Fruit fly (Drosophila melanogaster): ENCODE results near the gene Gbeta5.
A peak's percentile ranks its signal among the peaks of the same experiment; 100 is the strongest.

The Gbeta5 gene

DNA sequence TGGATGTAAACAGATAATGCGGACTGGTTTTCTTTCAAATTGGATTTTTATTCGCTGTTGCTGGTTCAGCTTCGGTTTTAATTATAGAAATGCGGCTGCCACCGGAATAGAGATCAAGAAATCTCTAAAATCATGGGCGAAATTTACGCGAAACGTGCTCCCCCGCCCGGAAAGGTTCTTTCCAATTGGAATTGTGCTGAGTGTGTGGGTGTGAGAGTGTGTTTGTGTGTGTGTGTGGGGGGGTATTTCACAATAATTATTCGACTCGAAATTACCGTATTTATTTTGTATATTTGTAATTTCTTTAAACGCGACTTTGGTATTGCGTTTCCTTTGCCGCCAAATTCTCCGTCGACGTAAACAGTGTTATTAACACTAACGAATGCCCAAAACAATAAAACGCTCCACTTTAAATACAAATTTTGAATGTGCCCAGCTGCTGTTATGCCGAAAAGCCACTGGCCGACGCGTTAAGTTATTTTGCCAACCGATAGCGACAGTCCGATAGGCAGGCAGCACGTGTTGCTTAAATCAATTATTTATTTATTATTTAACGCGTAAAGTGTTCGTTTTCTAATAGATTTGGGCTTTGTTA is 36.3 kb downstream of the Gbeta5 start, which contains the start of gene Gclc (continued):
- 0 out of 4 replicates have a peak, but pooled peaks have one; percentile 22 for TF ChIP-seq chinmo (GFP tag; IDR thresholded peaks at IDR 0.05; ENCODE audit: partially characterized antibody)
- no peak for TF ChIP-seq CG7372 (GFP tag; IDR thresholded peaks at IDR 0.05)
- TF ChIP-seq NC2α (GFP tag; optimal IDR thresholded peaks at IDR 0.05): no peak
- no peak for TF ChIP-seq Mes4 (GFP tag; optimal IDR thresholded peaks at IDR 0.05)
- TF ChIP-seq unc-4 (GFP tag; IDR thresholded peaks at IDR 0.05; ENCODE audit: partially characterized antibody): peak; percentile 52; the same call in 1 of the 2 replicates
- TF ChIP-seq CG7928 (GFP tag; optimal IDR thresholded peaks at IDR 0.05): no peak
- no peak for TF ChIP-seq gcm2 (GFP tag; optimal IDR thresholded peaks at IDR 0.05)
- TF ChIP-seq CG9797 (GFP tag; optimal IDR thresholded peaks at IDR 0.05): peak; percentile 64
- 0 out of 2 replicates have a peak, but pooled peaks have one; percentile 23 for TF ChIP-seq NFAT (GFP tag; IDR thresholded peaks at IDR 0.05)
- TF ChIP-seq ara (GFP tag; IDR thresholded peaks at IDR 0.05): no peak
- TF ChIP-seq grn (GFP tag; optimal IDR thresholded peaks at IDR 0.05): no peak
- peak; percentile 18 for TF ChIP-seq Myb (GFP tag; optimal IDR thresholded peaks at IDR 0.05)
- no peak for TF ChIP-seq Dbx (GFP tag; IDR thresholded peaks at IDR 0.05)
- TF ChIP-seq Sry-δ (GFP tag; optimal IDR thresholded peaks at IDR 0.05): peak; percentile 28
- TF ChIP-seq grau (tag; optimal IDR thresholded peaks at IDR 0.05): no peak
- no peak for TF ChIP-seq dmrt11E (tag; optimal IDR thresholded peaks at IDR 0.05)
- peak; percentile 82 for TF ChIP-seq cwo (GFP tag; optimal IDR thresholded peaks at IDR 0.05)
- TF ChIP-seq mam (GFP tag; optimal IDR thresholded peaks at IDR 0.05): peak; percentile 9
- peak; percentile 41 for TF ChIP-seq CG34376 (GFP tag; optimal IDR thresholded peaks at IDR 0.05)
- peak; percentile 24 for TF ChIP-seq lab (GFP tag; optimal IDR thresholded peaks at IDR 0.05)
- no peak for TF ChIP-seq emc (GFP tag; optimal IDR thresholded peaks at IDR 0.05)
- no peak for TF ChIP-seq NK7.1 (GFP tag; optimal IDR thresholded peaks at IDR 0.05)
- TF ChIP-seq CG15073 (GFP tag; optimal IDR thresholded peaks at IDR 0.05): no peak
- peak; percentile 23; the same call in 1 of the 3 replicates for TF ChIP-seq Opbp (GFP tag; IDR thresholded peaks at IDR 0.05; ENCODE audit: partially characterized antibody)

dm6 chrX:8115343-8115676 is 36.8 kb downstream of the Gbeta5 start:
- TF ChIP-seq CG4404 (GFP tag; IDR thresholded peaks at IDR 0.05) (no peak), Pdp1 (GFP tag; optimal IDR thresholded peaks at IDR 0.05) (peak in 1 of 2 experiments; percentile 95), nerfin-1 (tag; optimal IDR thresholded peaks at IDR 0.05) (peak; percentile 13), Trl (optimal IDR thresholded peaks at IDR 0.05) (peak in 1 of 2 experiments; percentile 57), Trl (GFP tag; optimal IDR thresholded peaks at IDR 0.05) (no peak), slbo (GFP tag; IDR thresholded peaks at IDR 0.05) (0 out of 2 replicates have a peak, but pooled peaks have one; percentile 0)

dm6 chrX:8114476-8115342 is 37.4 kb downstream of the Gbeta5 start:
- TF ChIP-seq odd (GFP tag; optimal IDR thresholded peaks at IDR 0.05): peak; percentile 66
- no peak for TF ChIP-seq h (optimal IDR thresholded peaks at IDR 0.05)
- TF ChIP-seq fd96Cb (tag; optimal IDR thresholded peaks at IDR 0.05): peak; percentile 54
- TF ChIP-seq CG14014 (GFP tag; IDR thresholded peaks at IDR 0.05): peak; percentile 74
- TF ChIP-seq en (GFP tag; optimal IDR thresholded peaks at IDR 0.05): no peak
- TF ChIP-seq CG13287 (GFP tag; IDR thresholded peaks at IDR 0.05; ENCODE audit: partially characterized antibody): no peak
- TF ChIP-seq bigmax (GFP tag; optimal IDR thresholded peaks at IDR 0.05): no peak
- peak; percentile 78 for TF ChIP-seq CG11696 (GFP tag; IDR thresholded peaks at IDR 0.05)
- TF ChIP-seq eve (GFP tag; optimal IDR thresholded peaks at IDR 0.05): no peak
- TF ChIP-seq Dref (GFP tag; IDR thresholded peaks at IDR 0.05): no peak
- TF ChIP-seq Dp (GFP tag; optimal IDR thresholded peaks at IDR 0.05): no peak
- TF ChIP-seq zfh1 (GFP tag; IDR thresholded peaks at IDR 0.05): peak; percentile 50; the same call in 1 of the 3 replicates
- peak; percentile 61 for TF ChIP-seq Nf-YC (tag; optimal IDR thresholded peaks at IDR 0.05)
- no peak for TF ChIP-seq Lim3 (GFP tag; IDR thresholded peaks at IDR 0.05)
- no peak for TF ChIP-seq CG1792 (GFP tag; optimal IDR thresholded peaks at IDR 0.05)
- TF ChIP-seq CG15073 (GFP tag; optimal IDR thresholded peaks at IDR 0.05): no peak
- TF ChIP-seq CG6683 (GFP tag; optimal IDR thresholded peaks at IDR 0.05): no peak
- TF ChIP-seq pita (GFP tag; optimal IDR thresholded peaks at IDR 0.05): no peak
- TF ChIP-seq pnt (GFP tag; optimal IDR thresholded peaks at IDR 0.05): no peak

Measured in whole organism, embryonic.